Fruit fly (Drosophila melanogaster): ENCODE measurements around the gene Ost48.

The Ost48 gene

dm6 chrX:9201866-9202681 is 43.8 kb upstream of the Ost48 start (continued):
- TF ChIP-seq knrl (GFP tag; IDR thresholded peaks at IDR 0.05; ENCODE audit: partially characterized antibody) (no peak), Abd-B (GFP tag; optimal IDR thresholded peaks at IDR 0.05) (peak; percentile 66), CG8478 (optimal IDR thresholded peaks at IDR 0.05) (no peak), gt (GFP tag; IDR thresholded peaks at IDR 0.05) (no peak), abd-A (tag; optimal IDR thresholded peaks at IDR 0.05) (no peak), ind (GFP tag; optimal IDR thresholded peaks at IDR 0.05) (peak; percentile 51), rib (GFP tag; IDR thresholded peaks at IDR 0.05) (peak; percentile 90), fd96Cb (tag; optimal IDR thresholded peaks at IDR 0.05) (peak; percentile 39), crp (GFP tag; optimal IDR thresholded peaks at IDR 0.05) (no peak), CG16863 (GFP tag; optimal IDR thresholded peaks at IDR 0.05) (no peak), Lim3 (GFP tag; IDR thresholded peaks at IDR 0.05) (no peak), CG12659 (GFP tag; optimal IDR thresholded peaks at IDR 0.05) (peak; percentile 87), CG10209 (GFP tag; optimal IDR thresholded peaks at IDR 0.05) (peak; percentile 74), fd102C (GFP tag; optimal IDR thresholded peaks at IDR 0.05) (no peak), tna (GFP tag; IDR thresholded peaks at IDR 0.05; ENCODE audit: partially characterized antibody) (no peak), CG7556 (GFP tag; optimal IDR thresholded peaks at IDR 0.05) (peak; percentile 83), Elba2 (GFP tag; optimal IDR thresholded peaks at IDR 0.05) (no peak), kay (GFP tag; optimal IDR thresholded peaks at IDR 0.05) (no peak), CG4328 (GFP tag; optimal IDR thresholded peaks at IDR 0.05) (peak; percentile 43), CG6689 (GFP tag; IDR thresholded peaks at IDR 0.05) (peak; percentile 92), CG3847 (GFP tag; IDR thresholded peaks at IDR 0.05) (peak; percentile 90), D (optimal IDR thresholded peaks at IDR 0.05) (no peak), D (GFP tag; optimal IDR thresholded peaks at IDR 0.05) (no peak), NK7.1 (GFP tag; optimal IDR thresholded peaks at IDR 0.05) (no peak), CG4707 (GFP tag; optimal IDR thresholded peaks at IDR 0.05) (no peak), CG33557 (GFP tag; optimal IDR thresholded peaks at IDR 0.05) (no peak), wek (GFP tag; optimal IDR thresholded peaks at IDR 0.05) (no peak), CG6683 (GFP tag; optimal IDR thresholded peaks at IDR 0.05) (peak; percentile 68), sr (GFP tag; IDR thresholded peaks at IDR 0.05) (0 out of 3 replicates have a peak, but pooled peaks have one; percentile 54), CG12219 (GFP tag; optimal IDR thresholded peaks at IDR 0.05) (peak; percentile 19), Gsc (GFP tag; IDR thresholded peaks at IDR 0.05) (no peak), CG9609 (GFP tag; optimal IDR thresholded peaks at IDR 0.05) (peak; percentile 37), Dip3 (GFP tag; optimal IDR thresholded peaks at IDR 0.05) (peak; percentile 57), dan (GFP tag; IDR thresholded peaks at IDR 0.05) (no peak), lilli (GFP tag; optimal IDR thresholded peaks at IDR 0.05) (peak; percentile 23), Usf (GFP tag; optimal IDR thresholded peaks at IDR 0.05) (peak; percentile 76), CG10321 (GFP tag; IDR thresholded peaks at IDR 0.05) (peak; percentile 58), schlank (tag; optimal IDR thresholded peaks at IDR 0.05) (peak; percentile 78), insv (GFP tag; optimal IDR thresholded peaks at IDR 0.05) (peak in 1 of 2 experiments; percentile 15), sob (GFP tag; IDR thresholded peaks at IDR 0.05) (peak; percentile 84), so (GFP tag; IDR thresholded peaks at IDR 0.05) (0 out of 3 replicates have a peak, but pooled peaks have one; percentile 49), sc (optimal IDR thresholded peaks at IDR 0.05) (no peak), sc (GFP tag; optimal IDR thresholded peaks at IDR 0.05) (no peak), gro (GFP tag; optimal IDR thresholded peaks at IDR 0.05) (no peak), ATbp (GFP tag; optimal IDR thresholded peaks at IDR 0.05) (peak; percentile 19), Gug (GFP tag; IDR thresholded peaks at IDR 0.05) (peak; percentile 94), CG13775 (GFP tag; optimal IDR thresholded peaks at IDR 0.05) (peak; percentile 79), CG30431 (GFP tag; optimal IDR thresholded peaks at IDR 0.05) (peak; percentile 47), aop (GFP tag; IDR thresholded peaks at IDR 0.05) (no peak), CG12155 (GFP tag; optimal IDR thresholded peaks at IDR 0.05) (peak; percentile 19)
